Fruit fly (Drosophila melanogaster): Measurements from ENCODE around the gene CG1307.

DNA sequence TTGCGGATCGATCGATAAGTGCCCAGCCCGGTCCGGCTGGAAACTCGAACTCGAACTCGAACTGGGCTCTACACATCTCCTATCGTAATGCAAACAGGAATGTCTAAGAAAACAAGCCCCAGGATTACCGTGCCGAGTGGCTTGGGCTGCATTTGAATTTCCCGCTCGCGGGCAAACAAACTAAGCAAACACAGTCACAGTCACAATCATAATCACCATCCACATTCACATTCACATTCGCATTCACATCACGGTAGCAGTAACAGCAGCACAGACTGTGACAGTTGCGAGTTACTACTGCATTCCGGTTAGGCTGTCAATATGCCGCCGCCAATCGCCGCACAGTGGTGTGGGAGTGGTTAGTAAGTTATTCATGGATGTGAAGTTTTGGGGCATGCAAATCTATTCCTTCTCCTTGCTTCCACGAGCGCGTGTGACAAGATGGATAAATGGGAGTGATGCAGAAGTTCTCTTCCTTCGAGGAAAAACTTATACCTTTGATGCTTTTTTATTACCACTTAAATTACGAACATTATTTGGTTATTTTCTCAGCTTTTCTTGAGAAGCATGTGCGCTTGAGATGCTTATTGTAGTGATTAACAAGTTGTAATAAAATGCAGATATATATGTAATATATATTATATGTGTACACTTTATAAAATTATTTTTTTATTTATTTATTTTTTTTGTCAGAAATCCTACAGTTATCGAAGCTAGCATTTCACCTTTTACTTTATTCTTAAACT lies 7.3 kb upstream of the CG1307 start:
- TF ChIP-seq CG16779 (tag; optimal IDR thresholded peaks at IDR 0.05) (no peak), Lpt (GFP tag; optimal IDR thresholded peaks at IDR 0.05) (peak; percentile 2), Hr4 (GFP tag; optimal IDR thresholded peaks at IDR 0.05) (peak; percentile 46), salr (GFP tag; optimal IDR thresholded peaks at IDR 0.05) (peak in 1 of 2 experiments; percentile 51), fd59A (GFP tag; optimal IDR thresholded peaks at IDR 0.05) (no peak), cyc (GFP tag; optimal IDR thresholded peaks at IDR 0.05) (no peak), CG11902 (GFP tag; optimal IDR thresholded peaks at IDR 0.05) (no peak)

All from whole organism, prepupa.